Worm (Caenorhabditis elegans): ENCODE results near the gene ddn-2.

The ddn-2 gene

ce11 chrII:12953297-12953696, 44.4 kb downstream of the ddn-2 start (continued):
- no peak for TF ChIP-seq F10E7.11 (tag; optimal IDR thresholded peaks at IDR 0.05)
- TF ChIP-seq lin-26 (GFP tag; IDR thresholded peaks at IDR 0.05): no peak
- peak; percentile 12 for TF ChIP-seq attf-5 (GFP tag; optimal IDR thresholded peaks at IDR 0.05)
- no peak for TF ChIP-seq zfh-2 (GFP tag; conservative IDR thresholded peaks at IDR 0.05)

ce11 chrII:12954670-12955069, 45.8 kb downstream of the ddn-2 start, which contains the start of the genes Y38F1A.1 and Y38F1A.2:
Gene Y38F1A.1 (minus strand): TSS chrII:12954770.
Gene Y38F1A.2 (plus strand): TSS chrII:12954958.
- TF ChIP-seq C06A6.2 (GFP tag; conservative IDR thresholded peaks at IDR 0.05) (no peak), T26A5.8 (tag; optimal IDR thresholded peaks at IDR 0.05) (no peak), ets-4 (GFP tag; optimal IDR thresholded peaks at IDR 0.05) (no peak), F49E8.2 (tag; optimal IDR thresholded peaks at IDR 0.05; ENCODE audit: insufficient read depth) (no peak), hrde-1 (tag; optimal IDR thresholded peaks at IDR 0.05; ENCODE audit: borderline replicate concordance) (no peak), aptf-3 (GFP tag; IDR thresholded peaks at IDR 0.05) (no peak), F37B4.10 (GFP tag; IDR thresholded peaks at IDR 0.05) (no peak), tbx-9 (tag; optimal IDR thresholded peaks at IDR 0.05; ENCODE audit: borderline replicate concordance) (no peak), F22D6.2 (tag; optimal IDR thresholded peaks at IDR 0.05) (no peak)

Measured in whole organism, young adult.